Fruit fly (Drosophila melanogaster): ENCODE measurements around the gene Rpn12R.

- TF ChIP-seq CoRest (tag; optimal IDR thresholded peaks at IDR 0.05) (no peak), usp (GFP tag; optimal IDR thresholded peaks at IDR 0.05) (no peak), Ets65A (GFP tag) (no peak), Dad (GFP tag; optimal IDR thresholded peaks at IDR 0.05) (no peak), Rx (GFP tag; IDR thresholded peaks at IDR 0.05) (no peak), vvl (GFP tag; IDR thresholded peaks at IDR 0.05) (no peak), dmrt99B (tag; optimal IDR thresholded peaks at IDR 0.05) (no peak), lmd (GFP tag; IDR thresholded peaks at IDR 0.05) (no peak), CTCF (GFP tag; optimal IDR thresholded peaks at IDR 0.05) (no peak), CG32767 (GFP tag; IDR thresholded peaks at IDR 0.05) (no peak), jing (GFP tag; optimal IDR thresholded peaks at IDR 0.05) (no peak), CG9727 (GFP tag; optimal IDR thresholded peaks at IDR 0.05) (no peak)
These were observed 21.4 kb downstream of the Rpn12R start for dm6 chr3L:15021008-15021407.
